Worm (Caenorhabditis elegans): ENCODE results near the gene Y38C1AA.7.

Y38C1AA.7 gene

ce11 chrIV:132095-132494, 26.7 kb upstream of the Y38C1AA.7 start, which contains the start of gene daf-1:
Gene daf-1, plus strand, starts transcription at chrIV:132416.
- TF ChIP-seq ets-7 (tag; optimal IDR thresholded peaks at IDR 0.05) (no peak), pes-1 (GFP tag; IDR thresholded peaks at IDR 0.05) (no peak), aly-1 (tag; optimal IDR thresholded peaks at IDR 0.05) (no peak), flt-1 (GFP tag; IDR thresholded peaks at IDR 0.05) (no peak), sea-1 (GFP tag; conservative IDR thresholded peaks at IDR 0.05) (no peak), F13C5.2 (tag; optimal IDR thresholded peaks at IDR 0.05) (no peak), tbx-37 (GFP tag; conservative IDR thresholded peaks at IDR 0.05) (no peak), hmg-4 (GFP tag; optimal IDR thresholded peaks at IDR 0.05) (no peak), ama-1 (optimal IDR thresholded peaks at IDR 0.05) (no peak), hnd-1 (tag; optimal IDR thresholded peaks at IDR 0.05) (no peak), tbx-11 (GFP tag; IDR thresholded peaks at IDR 0.05) (no peak), B0310.2 (tag; optimal IDR thresholded peaks at IDR 0.05) (no peak), ceh-36 (tag; optimal IDR thresholded peaks at IDR 0.05) (no peak), tra-4 (tag; optimal IDR thresholded peaks at IDR 0.05) (no peak), scrt-1 (GFP tag; IDR thresholded peaks at IDR 0.05) (no peak), hmbx-1 (tag; optimal IDR thresholded peaks at IDR 0.05) (no peak), ceh-13 (GFP tag; optimal IDR thresholded peaks at IDR 0.05) (no peak)

ce11 chrIV:133968-134367, 24.8 kb upstream of the Y38C1AA.7 start:
- TF ChIP-seq ceh-36 (tag; optimal IDR thresholded peaks at IDR 0.05) (no peak), tra-4 (tag; optimal IDR thresholded peaks at IDR 0.05) (no peak), scrt-1 (GFP tag; IDR thresholded peaks at IDR 0.05) (no peak), F13C5.2 (tag; optimal IDR thresholded peaks at IDR 0.05) (no peak), aly-1 (tag; optimal IDR thresholded peaks at IDR 0.05) (no peak), hmg-4 (GFP tag; optimal IDR thresholded peaks at IDR 0.05) (no peak), ama-1 (optimal IDR thresholded peaks at IDR 0.05) (no peak), hmbx-1 (tag; optimal IDR thresholded peaks at IDR 0.05) (no peak)

- TF ChIP-seq flt-1 (GFP tag; IDR thresholded peaks at IDR 0.05) (no peak), hmg-4 (GFP tag; optimal IDR thresholded peaks at IDR 0.05) (no peak), B0310.2 (tag; optimal IDR thresholded peaks at IDR 0.05) (no peak), hmbx-1 (tag; optimal IDR thresholded peaks at IDR 0.05) (no peak), tbx-11 (GFP tag; IDR thresholded peaks at IDR 0.05) (no peak), ets-7 (tag; optimal IDR thresholded peaks at IDR 0.05) (no peak), hnd-1 (tag; optimal IDR thresholded peaks at IDR 0.05) (no peak), aly-1 (tag; optimal IDR thresholded peaks at IDR 0.05) (no peak), sea-1 (GFP tag; conservative IDR thresholded peaks at IDR 0.05) (no peak)
These were observed 19.1 kb upstream of the Y38C1AA.7 start for ce11 chrIV:139652-140051.

ce11 chrIV:141022-141421, 17.7 kb upstream of the Y38C1AA.7 start:
- no peak for TF ChIP-seq hmg-4 (GFP tag; optimal IDR thresholded peaks at IDR 0.05)
- no peak for TF ChIP-seq sea-1 (GFP tag; conservative IDR thresholded peaks at IDR 0.05)
- TF ChIP-seq tra-4 (tag; optimal IDR thresholded peaks at IDR 0.05), result no peak

ce11 chrIV:143807-144371, 14.9 kb upstream of the Y38C1AA.7 start:
- TF ChIP-seq tbx-37 (GFP tag; conservative IDR thresholded peaks at IDR 0.05) (peak; percentile 95), hmbx-1 (tag; optimal IDR thresholded peaks at IDR 0.05) (peak; percentile 87), hmg-4 (GFP tag; optimal IDR thresholded peaks at IDR 0.05) (peak; percentile 99), tra-4 (tag; optimal IDR thresholded peaks at IDR 0.05) (peak; percentile 88), sea-1 (GFP tag; conservative IDR thresholded peaks at IDR 0.05) (peak; percentile 96), tbx-11 (GFP tag; IDR thresholded peaks at IDR 0.05) (peak; percentile 97), ceh-13 (GFP tag; optimal IDR thresholded peaks at IDR 0.05) (peak; percentile 96), aly-1 (tag; optimal IDR thresholded peaks at IDR 0.05) (peak; percentile 91), pes-1 (GFP tag; IDR thresholded peaks at IDR 0.05) (peak; percentile 98), F13C5.2 (tag; optimal IDR thresholded peaks at IDR 0.05) (peak; percentile 97), B0310.2 (tag; optimal IDR thresholded peaks at IDR 0.05) (peak; percentile 93), ama-1 (optimal IDR thresholded peaks at IDR 0.05) (peak; percentile 53), hnd-1 (tag; optimal IDR thresholded peaks at IDR 0.05) (peak; percentile 84), flt-1 (GFP tag; IDR thresholded peaks at IDR 0.05) (peak; percentile 98), ceh-36 (tag; optimal IDR thresholded peaks at IDR 0.05) (peak; percentile 96), ets-7 (tag; optimal IDR thresholded peaks at IDR 0.05) (peak; percentile 79), scrt-1 (GFP tag; IDR thresholded peaks at IDR 0.05) (peak; percentile 99)

DNA sequence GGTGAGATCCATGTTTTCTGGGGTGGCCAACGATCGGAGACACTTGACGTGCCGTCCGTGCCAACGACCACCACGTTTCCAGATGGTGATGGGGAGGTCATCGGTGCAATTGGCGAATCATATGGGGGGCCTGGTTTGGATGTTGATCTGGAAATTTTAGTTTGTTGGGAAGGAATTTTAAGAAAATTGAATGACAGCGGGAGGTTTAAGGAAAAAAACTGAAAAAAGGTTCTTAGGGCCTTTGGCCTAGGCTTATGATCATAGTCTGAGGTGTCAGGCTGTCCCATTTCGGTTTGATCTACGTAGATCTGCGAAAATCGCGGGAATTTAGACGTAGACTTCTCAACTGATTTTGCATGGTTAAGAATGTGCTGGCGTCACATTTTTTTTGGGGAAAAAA, 10.9 kb upstream of the Y38C1AA.7 start, which contains the start of gene col-99:
TSS of gene col-99 (minus strand) at position 101 of the 400 bp plus-strand sequence.
- TF ChIP-seq ets-7 (tag; optimal IDR thresholded peaks at IDR 0.05) (no peak), tra-4 (tag; optimal IDR thresholded peaks at IDR 0.05) (no peak)

- TF ChIP-seq hnd-1 (tag; optimal IDR thresholded peaks at IDR 0.05) (no peak), flt-1 (GFP tag; IDR thresholded peaks at IDR 0.05) (no peak), hmg-4 (GFP tag; optimal IDR thresholded peaks at IDR 0.05) (no peak), tbx-37 (GFP tag; conservative IDR thresholded peaks at IDR 0.05) (no peak), pes-1 (GFP tag; IDR thresholded peaks at IDR 0.05) (no peak), hmbx-1 (tag; optimal IDR thresholded peaks at IDR 0.05) (no peak), scrt-1 (GFP tag; IDR thresholded peaks at IDR 0.05) (no peak)
These were observed 10.0 kb upstream of the Y38C1AA.7 start for ce11 chrIV:148756-149155.

- TF ChIP-seq ceh-36 (tag; optimal IDR thresholded peaks at IDR 0.05) (no peak), B0310.2 (tag; optimal IDR thresholded peaks at IDR 0.05) (no peak), hnd-1 (tag; optimal IDR thresholded peaks at IDR 0.05) (no peak), tra-4 (tag; optimal IDR thresholded peaks at IDR 0.05) (no peak), tbx-11 (GFP tag; IDR thresholded peaks at IDR 0.05) (no peak), sea-1 (GFP tag; conservative IDR thresholded peaks at IDR 0.05) (no peak), hmg-4 (GFP tag; optimal IDR thresholded peaks at IDR 0.05) (no peak), flt-1 (GFP tag; IDR thresholded peaks at IDR 0.05) (no peak), hmbx-1 (tag; optimal IDR thresholded peaks at IDR 0.05) (no peak), aly-1 (tag; optimal IDR thresholded peaks at IDR 0.05) (no peak), tbx-37 (GFP tag; conservative IDR thresholded peaks at IDR 0.05) (no peak), ceh-13 (GFP tag; optimal IDR thresholded peaks at IDR 0.05) (no peak)
These were observed 9.0 kb upstream of the Y38C1AA.7 start for ce11 chrIV:149794-150193.

All from whole organism, early embryonic.